Fruit fly (Drosophila melanogaster) whole organism, wandering third instar larva: Measurements from ENCODE around the gene BoYb.

Source experiments
- Abd-B ChIP-seq: fragments of >200 bp; optimal IDR thresholded peaks from 2 replicates; lab custom pipeline; 2017; ENCODE audit warnings: missing biosample characterization, missing genetic modification characterization
- Dfd ChIP-seq: fragments of >200 bp; optimal IDR thresholded peaks from 2 replicates; lab custom pipeline; 2017; ENCODE audit warnings: missing biosample characterization, missing genetic modification characterization
- Hr78 ChIP-seq: fragments of >200 bp; optimal IDR thresholded peaks from 2 replicates; lab custom pipeline; 2017; ENCODE audit warnings: missing biosample characterization, missing genetic modification characterization
- Myc ChIP-seq: fragments of >200 bp; optimal IDR thresholded peaks from 2 replicates; lab custom pipeline; 2017
- OdsH ChIP-seq: fragments of 200-800 bp; sonication (Bioruptor generic); optimal IDR thresholded peaks from 2 replicates; lab custom pipeline; 2016; ENCODE audit warnings: missing biosample characterization, mild to moderate bottlenecking, missing genetic modification characterization
- dl ChIP-seq, 2 experiments: fragments of 175-275, 200-275 bp in 1 of 2; fragments of 200-275 bp in 1 of 2; sonication (Bioruptor generic); optimal IDR thresholded peaks; lab custom pipeline; 2018; ENCODE audit warnings: mild to moderate bottlenecking in 2 of 2, missing biosample characterization in 2 of 2, missing genetic modification characterization in 2 of 2, moderate library complexity in 2 of 2; ENCODE audit not compliant: partially characterized antibody in 2 of 2, insufficient read depth in 1 of 2
- foxo ChIP-seq, 2 experiments: fragments of 200-800 bp; sonication (Bioruptor generic); optimal IDR thresholded peaks; 2 replicates in 1 of 2; 3 replicates in 1 of 2; lab custom pipeline; 2016 to 2017; ENCODE audit warnings: missing biosample characterization in 2 of 2, missing genetic modification characterization in 2 of 2
- fru ChIP-seq: fragments of 200-800 bp; sonication (Bioruptor generic); optimal IDR thresholded peaks from 3 replicates; lab custom pipeline; 2016; ENCODE audit warnings: missing biosample characterization, mild to moderate bottlenecking, missing genetic modification characterization
- h ChIP-seq: fragments of 200-800 bp; sonication (Bioruptor generic); optimal IDR thresholded peaks from 3 replicates; lab custom pipeline; 2016; ENCODE audit warnings: missing biosample characterization, mild to moderate bottlenecking, missing genetic modification characterization
- rgr ChIP-seq: fragments of 200-800 bp; sonication (Bioruptor generic); optimal IDR thresholded peaks from 3 replicates; lab custom pipeline; 2016; ENCODE audit warnings: missing biosample characterization, mild to moderate bottlenecking, missing genetic modification characterization
- tai ChIP-seq: sonication (Bioruptor generic); optimal IDR thresholded peaks from 2 replicates; lab custom pipeline; 2016; ENCODE audit warnings: missing biosample characterization, missing genetic modification characterization
- usp ChIP-seq: fragments of >200 bp; optimal IDR thresholded peaks from 2 replicates; lab custom pipeline; 2017; ENCODE audit warnings: missing biosample characterization, missing genetic modification characterization

- TF ChIP-seq h (peak; percentile 92), rgr (GFP tag; lab: Kevin White, UChicago) (no peak), fru (GFP tag; lab: Kevin White, UChicago) (no peak), OdsH (GFP tag; lab: Kevin White, UChicago) (no peak), usp (GFP tag; lab: Kevin White, UChicago) (no peak), Myc (lab: Kevin White, UChicago) (no peak), foxo (GFP tag; optimal IDR thresholded peaks at IDR 0.05; lab: Kevin White, UChicago) (no peak), dl (GFP tag; optimal IDR thresholded peaks at IDR 0.05; lab: Kevin White, UChicago; ENCODE audit: insufficient read depth in 1 of 2, partially characterized antibody in 2 of 2) (no peak), Hr78 (GFP tag; lab: Kevin White, UChicago) (no peak), Abd-B (GFP tag; lab: Kevin White, UChicago) (no peak), tai (no peak), Dfd (GFP tag; lab: Kevin White, UChicago) (no peak)
Observed at dm6 chr3L:22890024-22890423, 11.7 kb upstream of the BoYb start.
